Worm (Caenorhabditis elegans) whole organism, L1 larva: Measurements from ENCODE around the gene C02F4.4.

Source experiments
- aly-2 ChIP-seq: fragments of 150-350 bp; optimal IDR thresholded peaks from 2 replicates; lab custom pipeline; 2014; ENCODE audit warnings: missing biosample characterization, missing genetic modification characterization
- ama-1 ChIP-seq: fragments of 150-350 bp; optimal IDR thresholded peaks from 2 replicates; lab custom pipeline; 2014
- lir-3 ChIP-seq: sonication (generic microtip); optimal IDR thresholded peaks from 2 replicates; lab custom pipeline; 2016; ENCODE audit warnings: mild to moderate bottlenecking, missing genetic modification characterization, moderate library complexity, missing compliant biosample characterization; ENCODE audit not compliant: poor library complexity
- lsy-2 ChIP-seq, 2 experiments: fragments of 150-350 bp; optimal IDR thresholded peaks; 2 replicates each; lab custom pipeline; 2014; ENCODE audit warnings: missing biosample characterization in 2 of 2, missing genetic modification characterization in 2 of 2
- nhr-11 ChIP-seq: fragments of 150-350 bp; optimal IDR thresholded peaks from 2 replicates; lab custom pipeline; 2014; ENCODE audit warnings: missing biosample characterization, missing genetic modification characterization
- nhr-19 ChIP-seq: fragments of 200-800 bp; sonication (Bioruptor generic); conservative IDR thresholded peaks from 2 replicates; pipeline ENCODE4 v1.3.6; 2022; ENCODE audit warnings: missing genetic modification characterization, missing compliant biosample characterization
- nhr-237 ChIP-seq: fragments of 150-350 bp; optimal IDR thresholded peaks from 2 replicates; lab custom pipeline; 2014; ENCODE audit warnings: missing biosample characterization, missing genetic modification characterization
- pax-3 ChIP-seq: fragments of 200-800 bp; sonication (Bioruptor generic); optimal IDR thresholded peaks from 2 replicates; lab custom pipeline; 2018; ENCODE audit warnings: mild to moderate bottlenecking, missing genetic modification characterization, moderate library complexity, missing compliant biosample characterization
- unc-62 ChIP-seq: fragments of 150-350 bp; optimal IDR thresholded peaks from 2 replicates; lab custom pipeline; 2014; ENCODE audit warnings: missing biosample characterization, missing genetic modification reagents, missing genetic modification characterization

DNA sequence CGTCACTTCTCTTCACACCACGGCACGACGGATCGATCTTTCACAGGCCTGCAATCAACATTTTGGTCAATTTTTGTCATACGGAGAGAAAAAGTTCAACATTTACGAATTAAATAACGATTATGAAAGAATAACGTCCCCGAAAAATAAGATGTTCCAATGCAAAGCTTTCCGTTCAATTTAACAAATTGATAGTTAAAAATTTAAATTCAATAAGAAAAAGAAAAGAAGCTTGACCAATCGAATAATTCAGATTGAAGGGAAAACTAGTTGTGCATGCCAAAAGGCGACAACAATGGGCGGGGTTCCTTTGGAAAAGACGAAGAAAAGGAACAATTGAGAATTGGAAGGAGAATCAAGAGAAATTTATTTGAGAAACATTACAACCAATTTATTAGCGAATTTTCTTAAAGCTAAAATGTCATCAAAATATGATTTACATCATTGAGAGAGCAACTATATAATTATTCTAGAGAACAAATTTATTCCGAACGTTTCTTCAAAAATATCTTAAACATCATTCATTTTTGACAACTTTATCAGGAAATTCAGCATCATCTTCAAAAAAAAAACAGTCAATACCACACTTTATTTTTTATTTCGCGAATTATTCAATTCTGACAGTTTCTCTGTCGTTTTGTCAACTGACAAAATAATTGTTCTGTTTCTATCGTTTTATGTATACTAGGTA lies 13.3 kb downstream of the C02F4.4 start, which contains the start of gene tax-6:
- no peak for TF ChIP-seq nhr-19 (GFP tag; lab: Robert Waterston, UW)
- no peak for TF ChIP-seq lir-3
- no peak for TF ChIP-seq lsy-2 (tag; optimal IDR thresholded peaks at IDR 0.05; lab: Kevin White, UChicago)
- TF ChIP-seq nhr-11: no peak
- TF ChIP-seq ama-1 (lab: Kevin White, UChicago): no peak
- TF ChIP-seq pax-3 (tag; lab: Kevin White, UChicago): no peak
- TF ChIP-seq unc-62 (GFP tag; lab: Kevin White, UChicago): no peak
- TF ChIP-seq aly-2 (tag; lab: Kevin White, UChicago): no peak
- no peak for TF ChIP-seq nhr-237 (tag; lab: Kevin White, UChicago)
